Fruit fly (Drosophila melanogaster) whole organism, embryonic: ENCODE measurements around the gene RpL13.
A peak's percentile ranks its signal among the peaks of the same experiment; 100 is the strongest.

Experiments used
- Bteb2 ChIP-seq: fragments of 200-800 bp; sonication (Bioruptor generic); optimal IDR thresholded peaks from 2 replicates; lab custom pipeline; 2016; ENCODE audit warnings: missing biosample characterization, missing genetic modification characterization
- C15 ChIP-seq: fragments of 200-800 bp; sonication (Bioruptor generic); IDR thresholded peaks from 3 replicates; pipeline ENCODE4 v1.3.6; 2022; ENCODE audit warnings: missing biosample characterization, missing genetic modification characterization
- CG10147 ChIP-seq: fragments of 200-800 bp; sonication (Bioruptor generic); optimal IDR thresholded peaks from 2 replicates; lab custom pipeline; 2019; ENCODE audit warnings: missing biosample characterization, mild to moderate bottlenecking, missing genetic modification characterization, moderate library complexity
- CG11247 ChIP-seq: fragments of 200-800 bp; sonication (Bioruptor generic); IDR thresholded peaks from 2 replicates; pipeline ENCODE4 v1.3.6; 2022; ENCODE audit warnings: missing biosample characterization, missing genetic modification characterization
- CG12104 ChIP-seq: fragments of 200-800 bp; sonication (Bioruptor generic); optimal IDR thresholded peaks from 3 replicates; lab custom pipeline; 2016; ENCODE audit warnings: missing biosample characterization, missing genetic modification characterization
- CG12769 ChIP-seq: fragments of 200-800 bp; sonication (Bioruptor generic); optimal IDR thresholded peaks from 2 replicates; lab custom pipeline; 2019; ENCODE audit warnings: missing biosample characterization, mild to moderate bottlenecking, missing genetic modification characterization, moderate library complexity
- CG14050 ChIP-seq: fragments of 200-800 bp; sonication (Bioruptor generic); IDR thresholded peaks from 3 replicates; pipeline ENCODE4 v1.3.6; 2022; ENCODE audit warnings: missing biosample characterization, missing genetic modification characterization
- CG14965 ChIP-seq: fragments of 200-800 bp; sonication (Bioruptor generic); optimal IDR thresholded peaks from 2 replicates; lab custom pipeline; 2016; ENCODE audit warnings: missing biosample characterization, missing genetic modification characterization, borderline replicate concordance
- CG15011 ChIP-seq: fragments of 200-800 bp; sonication (Bioruptor generic); optimal IDR thresholded peaks from 3 replicates; lab custom pipeline; 2018; ENCODE audit warnings: missing biosample characterization, mild to moderate bottlenecking, missing genetic modification characterization
- CG17328 ChIP-seq: fragments of 200-800 bp; sonication (Bioruptor generic); IDR thresholded peaks from 2 replicates; pipeline ENCODE4 v1.3.6; 2022; ENCODE audit warnings: missing biosample characterization, missing genetic modification characterization
- CG2120 ChIP-seq: fragments of 200-800 bp; sonication (Bioruptor generic); optimal IDR thresholded peaks from 3 replicates; lab custom pipeline; 2016; ENCODE audit warnings: missing biosample characterization, missing genetic modification characterization
- CG2199 ChIP-seq: fragments of 200-800 bp; sonication (Bioruptor generic); IDR thresholded peaks from 3 replicates; pipeline ENCODE4 v1.3.6; 2022; ENCODE audit warnings: missing biosample characterization, missing genetic modification characterization
- CG2712 ChIP-seq: fragments of 200-800 bp; optimal IDR thresholded peaks from 3 replicates; lab custom pipeline; 2019; ENCODE audit warnings: missing biosample characterization, mild to moderate bottlenecking, missing genetic modification characterization, moderate library complexity
- CG31388 ChIP-seq: fragments of 200-800 bp; sonication (Bioruptor generic); optimal IDR thresholded peaks from 2 replicates; lab custom pipeline; 2016; ENCODE audit warnings: missing biosample characterization, missing genetic modification characterization
- CG42726 ChIP-seq: fragments of 200-800 bp; sonication (Bioruptor generic); IDR thresholded peaks from 2 replicates; pipeline ENCODE4 v1.3.6; 2022; ENCODE audit warnings: missing biosample characterization, missing genetic modification characterization; ENCODE audit not compliant: partially characterized antibody
- CG4282 ChIP-seq: fragments of 200-800 bp; sonication (Bioruptor generic); optimal IDR thresholded peaks from 2 replicates; lab custom pipeline; 2016; ENCODE audit warnings: missing biosample characterization, missing genetic modification characterization
- CG5180 ChIP-seq: fragments of 200-800 bp; sonication (Bioruptor generic); optimal IDR thresholded peaks from 3 replicates; lab custom pipeline; 2017; ENCODE audit warnings: missing biosample characterization, missing genetic modification characterization, mild to moderate bottlenecking, moderate library complexity, missing genetic modification reagents
- CG7786 ChIP-seq: fragments of 200-800 bp; sonication (Bioruptor generic); optimal IDR thresholded peaks from 2 replicates; lab custom pipeline; 2016; ENCODE audit warnings: missing biosample characterization, missing genetic modification characterization
- CG9609 ChIP-seq: fragments of 200-800 bp; sonication (Bioruptor generic); optimal IDR thresholded peaks from 3 replicates; lab custom pipeline; 2016; ENCODE audit warnings: missing biosample characterization, missing genetic modification characterization
- Ets65A ChIP-seq: fragments of 200-800 bp; sonication (Bioruptor generic); peaks from one replicate; lab custom pipeline; 2016; ENCODE audit warnings: missing biosample characterization, missing genetic modification characterization
- GATAe ChIP-seq: fragments of 200-800 bp; sonication (Bioruptor generic); conservative IDR thresholded peaks from 2 replicates; pipeline ENCODE4 v1.3.6; 2022; ENCODE audit warnings: missing biosample characterization, missing genetic modification characterization
- Hmr ChIP-seq: fragments of 200-800 bp; sonication (Bioruptor generic); optimal IDR thresholded peaks from 3 replicates; lab custom pipeline; 2017; ENCODE audit warnings: mild to moderate bottlenecking, missing biosample characterization, missing genetic modification reagents, missing genetic modification characterization
- Hr51 ChIP-seq, 2 experiments: fragments of 200-800 bp; sonication (Bioruptor generic); optimal IDR thresholded peaks; 2 replicates in 1 of 2; 3 replicates in 1 of 2; lab custom pipeline; 2016 to 2018; ENCODE audit warnings: missing biosample characterization in 2 of 2, missing genetic modification characterization in 2 of 2, mild to moderate bottlenecking in 1 of 2, moderate library complexity in 1 of 2
- Lpt ChIP-seq: fragments of >200 bp; optimal IDR thresholded peaks from 2 replicates; lab custom pipeline; 2018; ENCODE audit warnings: missing biosample characterization, missing genetic modification characterization
- MTF-1 ChIP-seq: fragments of 200-800 bp; sonication (Bioruptor generic); optimal IDR thresholded peaks from 2 replicates; lab custom pipeline; 2018; ENCODE audit warnings: missing biosample characterization, mild to moderate bottlenecking, missing genetic modification characterization, borderline replicate concordance
- Med ChIP-seq: fragments of 200-800 bp; sonication (Bioruptor generic); peaks from one replicate; lab custom pipeline; 2016; ENCODE audit warnings: missing biosample characterization, missing genetic modification characterization, mild to moderate bottlenecking, inconsistent platforms, moderate library complexity
- NFAT ChIP-seq: fragments of 200-800 bp; sonication (Bioruptor generic); IDR thresholded peaks from 2 replicates; pipeline ENCODE4 v1.3.6; 2022; ENCODE audit warnings: missing biosample characterization, missing genetic modification characterization
- PHDP ChIP-seq: fragments of 200-800 bp; sonication (Bioruptor generic); optimal IDR thresholded peaks from 3 replicates; lab custom pipeline; 2018; ENCODE audit warnings: missing biosample characterization, mild to moderate bottlenecking, missing genetic modification characterization, moderate library complexity
- Tbp ChIP-seq: fragments of >200 bp; optimal IDR thresholded peaks from 2 replicates; lab custom pipeline; 2018; ENCODE audit warnings: missing biosample characterization, missing genetic modification characterization
- YL-1 ChIP-seq: fragments of 200-800 bp; sonication (Bioruptor generic); optimal IDR thresholded peaks from 3 replicates; lab custom pipeline; 2017; ENCODE audit warnings: missing biosample characterization, mild to moderate bottlenecking, missing genetic modification characterization
- ash1 ChIP-seq: fragments of 200-800 bp; sonication (Bioruptor generic); optimal IDR thresholded peaks from 2 replicates; lab custom pipeline; 2018; ENCODE audit warnings: missing biosample characterization, mild to moderate bottlenecking, missing genetic modification characterization
- ato ChIP-seq: fragments of 200-800 bp; sonication (Bioruptor generic); IDR thresholded peaks from 2 replicates; pipeline ENCODE4 v1.3.6; 2022; ENCODE audit warnings: missing biosample characterization, missing genetic modification characterization; ENCODE audit not compliant: partially characterized antibody
- bcd ChIP-seq: fragments of 200-800 bp; sonication (Bioruptor generic); optimal IDR thresholded peaks from 2 replicates; lab custom pipeline; 2017; ENCODE audit warnings: missing biosample characterization, mild to moderate bottlenecking, missing genetic modification characterization
- cad ChIP-seq: fragments of >200 bp; optimal IDR thresholded peaks from 2 replicates; lab custom pipeline; 2017; ENCODE audit warnings: missing biosample characterization, missing genetic modification characterization
- dpn ChIP-seq, 2 experiments: fragments of 200-800 bp; sonication (Bioruptor generic); optimal IDR thresholded peaks; 3 replicates each; lab custom pipeline; 2016; ENCODE audit warnings: missing biosample characterization in 2 of 2, missing genetic modification characterization in 2 of 2
- ewg ChIP-seq: fragments of 200-800 bp; sonication (Bioruptor generic); optimal IDR thresholded peaks from 3 replicates; lab custom pipeline; 2017; ENCODE audit warnings: mild to moderate bottlenecking, missing biosample characterization, missing genetic modification reagents, missing genetic modification characterization
- fd96Cb ChIP-seq: fragments of 200-800 bp; sonication (Bioruptor generic); optimal IDR thresholded peaks from 2 replicates; lab custom pipeline; 2018; ENCODE audit warnings: missing biosample characterization, mild to moderate bottlenecking, missing genetic modification characterization, moderate library complexity
- ftz-f1 ChIP-seq: fragments of 200-800 bp; sonication (Bioruptor generic); optimal IDR thresholded peaks from 2 replicates; lab custom pipeline; 2016; ENCODE audit warnings: missing biosample characterization, missing genetic modification characterization
- gem ChIP-seq: fragments of 200-800 bp; sonication (Bioruptor generic); optimal IDR thresholded peaks from 2 replicates; lab custom pipeline; 2019; ENCODE audit warnings: missing biosample characterization, mild to moderate bottlenecking, missing genetic modification characterization, moderate library complexity
- hb ChIP-seq: fragments of 200-800 bp; sonication (Bioruptor generic); IDR thresholded peaks from 3 replicates; pipeline ENCODE4 v1.3.6; 2022; ENCODE audit warnings: missing biosample characterization, missing genetic modification characterization; ENCODE audit not compliant: partially characterized antibody
- lbe ChIP-seq: fragments of 200-800 bp; sonication (Bioruptor generic); optimal IDR thresholded peaks from 2 replicates; lab custom pipeline; 2016; ENCODE audit warnings: missing biosample characterization, mild to moderate bottlenecking, missing genetic modification characterization
- nerfin-1 ChIP-seq: fragments of 200-800 bp; sonication (Bioruptor generic); optimal IDR thresholded peaks from 3 replicates; lab custom pipeline; 2019; ENCODE audit warnings: missing biosample characterization, mild to moderate bottlenecking, missing genetic modification characterization, moderate library complexity
- rib ChIP-seq: fragments of 200-800 bp; sonication (Bioruptor generic); IDR thresholded peaks from 2 replicates; pipeline ENCODE4 v1.3.6; 2022; ENCODE audit warnings: missing biosample characterization, missing genetic modification characterization
- run ChIP-seq: fragments of 200-800 bp; sonication (Bioruptor generic); optimal IDR thresholded peaks from 3 replicates; lab custom pipeline; 2018; ENCODE audit warnings: missing biosample characterization, mild to moderate bottlenecking, missing genetic modification characterization
- salm ChIP-seq: fragments of 200-800 bp; sonication (Bioruptor generic); optimal IDR thresholded peaks from 2 replicates; lab custom pipeline; 2018; ENCODE audit warnings: missing biosample characterization, mild to moderate bottlenecking, missing genetic modification characterization
- schlank ChIP-seq: fragments of 200-800 bp; sonication (Bioruptor generic); optimal IDR thresholded peaks from 2 replicates; lab custom pipeline; 2018; ENCODE audit warnings: missing biosample characterization, mild to moderate bottlenecking, missing genetic modification characterization
- tup ChIP-seq: fragments of 200-800 bp; sonication (Bioruptor generic); optimal IDR thresholded peaks from 2 replicates; lab custom pipeline; 2016; ENCODE audit warnings: missing biosample characterization, mild to moderate bottlenecking, missing genetic modification characterization, moderate library complexity
- vfl ChIP-seq: fragments of 200-800 bp; sonication (Bioruptor generic); optimal IDR thresholded peaks from 2 replicates; lab custom pipeline; 2016; ENCODE audit warnings: missing biosample characterization, missing genetic modification characterization

The RpL13 gene

DNA sequence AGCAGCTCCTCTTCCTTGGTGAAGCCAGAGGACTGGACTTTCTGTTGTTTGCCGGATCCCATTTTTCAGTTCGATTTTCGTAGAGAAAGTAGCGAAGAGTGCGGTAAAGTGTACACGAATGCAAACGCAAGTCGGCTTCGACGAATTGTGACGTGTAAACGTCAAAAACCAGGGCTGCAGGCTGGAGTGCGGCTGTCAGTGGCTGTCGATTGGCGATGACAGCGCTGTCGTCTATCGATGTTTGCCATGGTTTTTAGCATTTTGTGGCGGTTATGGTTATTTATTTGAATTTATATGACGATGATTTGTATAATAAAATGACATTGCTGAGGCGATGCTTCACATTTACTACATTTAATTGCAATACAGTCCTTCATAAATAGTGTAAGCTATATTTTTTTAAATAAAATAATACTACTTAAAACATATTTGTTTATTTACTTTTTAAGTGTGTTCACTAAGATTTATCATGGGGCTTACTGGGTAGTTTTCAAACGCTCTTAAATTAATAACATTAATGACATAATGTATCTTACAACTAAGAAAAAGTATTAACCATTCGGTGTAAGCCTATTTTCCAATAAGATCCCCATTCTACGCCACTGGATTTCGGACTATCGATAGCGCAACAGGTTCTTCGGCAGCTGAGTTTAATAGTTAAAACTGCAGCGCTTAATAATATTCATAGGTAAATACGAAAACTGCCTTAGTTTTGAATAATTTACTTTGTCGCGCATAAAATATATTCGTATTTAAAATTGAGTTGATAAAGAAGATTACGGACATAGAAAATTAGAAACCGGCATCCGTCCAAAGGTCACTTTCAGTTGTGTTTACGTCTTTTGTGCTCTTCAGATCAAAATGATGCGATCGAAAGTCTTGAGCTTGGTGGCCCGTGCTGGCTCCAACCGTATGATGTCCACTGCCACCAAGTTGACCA, 48.8 kb upstream of the RpL13 start, which contains the start of the genes CG5885 and CG4598 (continued):
- TF ChIP-seq GATAe (no peak), gem (peak; percentile 87), Tbp (no peak), nerfin-1 (tag; lab: Kevin White, UChicago) (peak; percentile 27), ato (peak; percentile 51; the same call in 1 of the 2 replicates), CG4282 (GFP tag; lab: Kevin White, UChicago) (no peak), Bteb2 (peak; percentile 15), CG31388 (GFP tag; lab: Kevin White, UChicago) (no peak), CG14050 (GFP tag; lab: Robert Waterston, UW) (no peak; the same call in 1 of the 3 replicates), run (peak; percentile 17), CG12769 (tag; lab: Kevin White, UChicago) (peak; percentile 20), CG9609 (no peak), Lpt (GFP tag; lab: Kevin White, UChicago) (no peak), YL-1 (peak; percentile 89), bcd (peak; percentile 37), fd96Cb (tag; lab: Kevin White, UChicago) (peak; percentile 48), hb (peak; percentile 69), schlank (tag; lab: Kevin White, UChicago) (peak; percentile 50), MTF-1 (GFP tag; lab: Kevin White, UChicago) (no peak), Hr51 (GFP tag; optimal IDR thresholded peaks at IDR 0.05; lab: Kevin White, UChicago) (peak; percentile 11 to 81), ftz-f1 (GFP tag; lab: Kevin White, UChicago) (no peak), PHDP (tag; lab: Kevin White, UChicago) (peak; percentile 65), cad (GFP tag; lab: Kevin White, UChicago) (no peak), CG5180 (GFP tag; lab: Kevin White, UChicago) (peak; percentile 48), C15 (0 out of 3 replicates have a peak, but pooled peaks have one; percentile 17), ash1 (GFP tag; lab: Kevin White, UChicago) (no peak), CG17328 (GFP tag; lab: Robert Waterston, UW) (peak; percentile 70), CG2199 (GFP tag; lab: Robert Waterston, UW) (no peak), CG2712 (peak; percentile 61), CG7786 (GFP tag; lab: Kevin White, UChicago) (peak; percentile 41), ewg (peak; percentile 6), Med (GFP tag; lab: Kevin White, UChicago) (peak; percentile 85), dpn (GFP tag; optimal IDR thresholded peaks at IDR 0.05; lab: Kevin White, UChicago) (peak; percentile 38 to 74), CG2120 (peak; percentile 76), vfl (GFP tag; lab: Kevin White, UChicago) (peak; percentile 40), CG12104 (GFP tag; lab: Kevin White, UChicago) (peak; percentile 45), Ets65A (GFP tag; lab: Kevin White, UChicago) (peak; percentile 87), tup (peak; percentile 40), salm (no peak), CG14965 (GFP tag; lab: Kevin White, UChicago) (no peak), CG15011 (GFP tag; lab: Kevin White, UChicago) (peak; percentile 18), rib (0 out of 2 replicates have a peak, but pooled peaks have one; percentile 34), CG42726 (GFP tag; lab: Robert Waterston, UW) (peak; percentile 76), CG11247 (GFP tag; lab: Robert Waterston, UW) (no peak; the same call in 1 of the 2 replicates), CG10147 (GFP tag; lab: Kevin White, UChicago) (peak; percentile 25), NFAT (GFP tag; lab: Robert Waterston, UW) (peak; percentile 50), Hmr (peak; percentile 75), lbe (GFP tag; lab: Kevin White, UChicago) (peak; percentile 53)
